Fruit fly (Drosophila melanogaster) whole organism, embryonic: ENCODE results near the gene Indy.

Experiments used
- Abd-B ChIP-seq: fragments of 200-800 bp; sonication (Bioruptor generic); optimal IDR thresholded peaks from 2 replicates; lab custom pipeline; 2018; ENCODE audit warnings: missing biosample characterization, mild to moderate bottlenecking, missing genetic modification characterization, moderate library complexity
- B-H2 ChIP-seq: fragments of 200-800 bp; sonication (Bioruptor generic); optimal IDR thresholded peaks from 2 replicates; lab custom pipeline; 2018; ENCODE audit warnings: missing biosample characterization, mild to moderate bottlenecking, missing genetic modification characterization
- CG10209 ChIP-seq: fragments of 200-800 bp; sonication (Bioruptor generic); optimal IDR thresholded peaks from 3 replicates; lab custom pipeline; 2017; ENCODE audit warnings: missing biosample characterization, mild to moderate bottlenecking, missing genetic modification characterization, missing genetic modification reagents
- CG10366 ChIP-seq: fragments of 200-800 bp; sonication (Bioruptor generic); IDR thresholded peaks from 2 replicates; pipeline ENCODE4 v1.3.6; 2022; ENCODE audit warnings: missing biosample characterization, missing genetic modification characterization
- CG10654 ChIP-seq: fragments of 200-800 bp; sonication (Bioruptor generic); optimal IDR thresholded peaks from 2 replicates; lab custom pipeline; 2016; ENCODE audit warnings: missing biosample characterization, missing genetic modification characterization
- CG11085 ChIP-seq: fragments of 200-800 bp; sonication (Bioruptor generic); IDR thresholded peaks from 2 replicates; pipeline ENCODE4 v1.3.6; 2022; ENCODE audit warnings: missing biosample characterization, missing genetic modification characterization
- CG11093 ChIP-seq: fragments of 200-800 bp; sonication (Bioruptor generic); IDR thresholded peaks from 3 replicates; pipeline ENCODE4 v1.3.6; 2022; ENCODE audit warnings: missing biosample characterization, missing genetic modification characterization
- CG11695 ChIP-seq: fragments of 200-800 bp; sonication (Bioruptor generic); IDR thresholded peaks from 3 replicates; pipeline ENCODE4 v1.3.6; 2022; ENCODE audit warnings: missing biosample characterization, missing genetic modification characterization
- CG12659 ChIP-seq: fragments of 200-800 bp; sonication (Bioruptor generic); optimal IDR thresholded peaks from 3 replicates; lab custom pipeline; 2017; ENCODE audit warnings: mild to moderate bottlenecking, missing biosample characterization, missing genetic modification reagents, missing genetic modification characterization
- CG1602 ChIP-seq: fragments of 200-800 bp; sonication (Bioruptor generic); optimal IDR thresholded peaks from 3 replicates; lab custom pipeline; 2016; ENCODE audit warnings: missing biosample characterization, missing genetic modification characterization
- CG18599 ChIP-seq: fragments of 200-800 bp; sonication (Bioruptor generic); optimal IDR thresholded peaks from 3 replicates; lab custom pipeline; 2017; ENCODE audit warnings: missing biosample characterization, missing genetic modification characterization, mild to moderate bottlenecking, moderate library complexity, missing genetic modification reagents
- CG18619 ChIP-seq: fragments of 200-800 bp; sonication (Bioruptor generic); optimal IDR thresholded peaks from 3 replicates; lab custom pipeline; 2017; ENCODE audit warnings: missing biosample characterization, mild to moderate bottlenecking, missing genetic modification characterization
- CG2712 ChIP-seq: fragments of 200-800 bp; optimal IDR thresholded peaks from 3 replicates; lab custom pipeline; 2019; ENCODE audit warnings: missing biosample characterization, mild to moderate bottlenecking, missing genetic modification characterization, moderate library complexity
- CG4328 ChIP-seq: fragments of 200-800 bp; sonication (Bioruptor generic); optimal IDR thresholded peaks from 3 replicates; lab custom pipeline; 2017; ENCODE audit warnings: missing biosample characterization, missing genetic modification reagents, missing genetic modification characterization
- CG43689 ChIP-seq: fragments of 200-800 bp; sonication (Bioruptor generic); IDR thresholded peaks from 2 replicates; pipeline ENCODE4 v1.3.6; 2022; ENCODE audit warnings: missing biosample characterization, missing genetic modification characterization
- CG7357 ChIP-seq: fragments of 200-800 bp; sonication (Bioruptor generic); IDR thresholded peaks from 3 replicates; pipeline ENCODE4 v1.3.6; 2022; ENCODE audit warnings: missing biosample characterization, missing genetic modification characterization
- CG7372 ChIP-seq: fragments of 200-800 bp; sonication (Bioruptor generic); IDR thresholded peaks from 2 replicates; pipeline ENCODE4 v1.3.6; 2022; ENCODE audit warnings: missing biosample characterization, missing genetic modification characterization
- CG8924 ChIP-seq: fragments of 200-800 bp; optimal IDR thresholded peaks from 3 replicates; lab custom pipeline; 2019; ENCODE audit warnings: missing biosample characterization, mild to moderate bottlenecking, missing genetic modification characterization, moderate library complexity
- CG9876 ChIP-seq: fragments of 200-800 bp; sonication (Bioruptor generic); optimal IDR thresholded peaks from 2 replicates; lab custom pipeline; 2016; ENCODE audit warnings: missing biosample characterization, missing genetic modification characterization
- Dbx ChIP-seq: fragments of 200-800 bp; sonication (Bioruptor generic); IDR thresholded peaks from 3 replicates; pipeline ENCODE4 v1.3.6; 2022; ENCODE audit warnings: missing biosample characterization, missing genetic modification characterization
- HLH3B ChIP-seq: fragments of 200-800 bp; sonication (Bioruptor generic); IDR thresholded peaks from 2 replicates; pipeline ENCODE4 v1.3.6; 2022; ENCODE audit warnings: missing biosample characterization, missing genetic modification characterization
- Hmr ChIP-seq: fragments of 200-800 bp; sonication (Bioruptor generic); optimal IDR thresholded peaks from 3 replicates; lab custom pipeline; 2017; ENCODE audit warnings: mild to moderate bottlenecking, missing biosample characterization, missing genetic modification reagents, missing genetic modification characterization
- Kr ChIP-seq: fragments of 200-800 bp; sonication (Bioruptor generic); optimal IDR thresholded peaks from 2 replicates; lab custom pipeline; 2017; ENCODE audit warnings: missing biosample characterization, mild to moderate bottlenecking, missing genetic modification characterization
- Nf-YB ChIP-seq: fragments of 200-800 bp; sonication (Bioruptor generic); optimal IDR thresholded peaks from 3 replicates; lab custom pipeline; 2019; ENCODE audit warnings: missing biosample characterization, mild to moderate bottlenecking, missing genetic modification characterization, moderate library complexity
- Poxn ChIP-seq: fragments of 200-800 bp; sonication (Bioruptor generic); IDR thresholded peaks from 2 replicates; pipeline ENCODE4 v1.3.6; 2022; ENCODE audit warnings: missing biosample characterization, missing genetic modification characterization
- az2 ChIP-seq: fragments of 200-800 bp; sonication (Bioruptor generic); optimal IDR thresholded peaks from 3 replicates; lab custom pipeline; 2016; ENCODE audit warnings: missing biosample characterization, missing genetic modification characterization
- btn ChIP-seq: fragments of 200-800 bp; sonication (Bioruptor generic); optimal IDR thresholded peaks from 2 replicates; lab custom pipeline; 2016; ENCODE audit warnings: missing biosample characterization, missing genetic modification characterization
- cato ChIP-seq: fragments of 200-800 bp; sonication (Bioruptor generic); optimal IDR thresholded peaks from 2 replicates; lab custom pipeline; 2016; ENCODE audit warnings: missing biosample characterization, missing genetic modification characterization, borderline replicate concordance
- chinmo ChIP-seq: fragments of 200-800 bp; sonication (Bioruptor generic); IDR thresholded peaks from 4 replicates; pipeline ENCODE4 v1.3.6; 2022; ENCODE audit warnings: missing biosample characterization, missing genetic modification characterization; ENCODE audit not compliant: partially characterized antibody
- crol ChIP-seq: fragments of 200-800 bp; sonication (Bioruptor generic); IDR thresholded peaks from 2 replicates; pipeline ENCODE4 v1.3.6; 2022; ENCODE audit warnings: missing biosample characterization, missing genetic modification characterization
- dimm ChIP-seq: fragments of 200-800 bp; sonication (Bioruptor generic); IDR thresholded peaks from 2 replicates; pipeline ENCODE4 v1.3.6; 2022; ENCODE audit warnings: missing biosample characterization, missing genetic modification characterization
- emc ChIP-seq: fragments of 200-800 bp; sonication (Bioruptor generic); optimal IDR thresholded peaks from 2 replicates; lab custom pipeline; 2016; ENCODE audit warnings: missing biosample characterization, missing genetic modification characterization
- esg ChIP-seq: fragments of 200-800 bp; sonication (Bioruptor generic); conservative IDR thresholded peaks from 2 replicates; pipeline ENCODE4 v1.3.6; 2022; ENCODE audit warnings: missing biosample characterization, missing genetic modification characterization
- eyg ChIP-seq: fragments of 200-800 bp; sonication (Bioruptor generic); optimal IDR thresholded peaks from 3 replicates; lab custom pipeline; 2016; ENCODE audit warnings: missing biosample characterization, missing genetic modification characterization
- gce ChIP-seq: fragments of 200-800 bp; sonication (Bioruptor generic); IDR thresholded peaks from 3 replicates; pipeline ENCODE4 v1.3.6; 2022; ENCODE audit warnings: missing biosample characterization, missing genetic modification characterization
- hb ChIP-seq: fragments of 200-800 bp; sonication (Bioruptor generic); IDR thresholded peaks from 3 replicates; pipeline ENCODE4 v1.3.6; 2022; ENCODE audit warnings: missing biosample characterization, missing genetic modification characterization; ENCODE audit not compliant: partially characterized antibody
- jing ChIP-seq: fragments of 200-800 bp; sonication (Bioruptor generic); optimal IDR thresholded peaks from 2 replicates; lab custom pipeline; 2018; ENCODE audit warnings: missing biosample characterization, mild to moderate bottlenecking, missing genetic modification characterization
- jumu ChIP-seq: fragments of 200-800 bp; sonication (Bioruptor generic); optimal IDR thresholded peaks from 3 replicates; lab custom pipeline; 2016; ENCODE audit warnings: missing biosample characterization, missing genetic modification characterization
- lmd ChIP-seq: fragments of 200-800 bp; sonication (Bioruptor generic); IDR thresholded peaks from 2 replicates; pipeline ENCODE4 v1.3.6; 2022; ENCODE audit warnings: missing biosample characterization, missing genetic modification characterization
- onecut ChIP-seq: fragments of 200-800 bp; sonication (Bioruptor generic); IDR thresholded peaks from 2 replicates; pipeline ENCODE4 v1.3.6; 2022; ENCODE audit warnings: missing biosample characterization, missing genetic modification characterization
- salm ChIP-seq: fragments of 200-800 bp; sonication (Bioruptor generic); optimal IDR thresholded peaks from 2 replicates; lab custom pipeline; 2018; ENCODE audit warnings: missing biosample characterization, mild to moderate bottlenecking, missing genetic modification characterization
- seq ChIP-seq: fragments of 200-800 bp; sonication (Bioruptor generic); IDR thresholded peaks from 2 replicates; pipeline ENCODE4 v1.3.6; 2022; ENCODE audit warnings: missing biosample characterization, missing genetic modification characterization
- sna ChIP-seq: fragments of 200-800 bp; sonication (Bioruptor generic); IDR thresholded peaks from 2 replicates; pipeline ENCODE4 v1.3.6; 2022; ENCODE audit warnings: missing biosample characterization, missing genetic modification characterization; ENCODE audit not compliant: partially characterized antibody
- sob ChIP-seq: fragments of 200-800 bp; sonication (Bioruptor generic); IDR thresholded peaks from 2 replicates; pipeline ENCODE4 v1.3.6; 2022; ENCODE audit warnings: missing biosample characterization, missing genetic modification characterization
- toy ChIP-seq: fragments of 200-800 bp; sonication (Bioruptor generic); IDR thresholded peaks from 2 replicates; pipeline ENCODE4 v1.3.6; 2022; ENCODE audit warnings: missing biosample characterization, missing genetic modification characterization
- tx ChIP-seq: fragments of 200-800 bp; sonication (Bioruptor generic); optimal IDR thresholded peaks from 2 replicates; lab custom pipeline; 2016; ENCODE audit warnings: missing biosample characterization, missing genetic modification characterization
- usp ChIP-seq: fragments of >200 bp; optimal IDR thresholded peaks from 2 replicates; lab custom pipeline; 2017; ENCODE audit warnings: missing biosample characterization, missing genetic modification characterization
- wor ChIP-seq: fragments of 200-800 bp; sonication (Bioruptor generic); IDR thresholded peaks from 2 replicates; pipeline ENCODE4 v1.3.6; 2022; ENCODE audit warnings: missing biosample characterization, missing genetic modification characterization
- zen ChIP-seq: fragments of 200-800 bp; sonication (Bioruptor generic); optimal IDR thresholded peaks from 3 replicates; lab custom pipeline; 2018; ENCODE audit warnings: missing biosample characterization, mild to moderate bottlenecking, missing genetic modification characterization, moderate library complexity

The Indy gene

DNA sequence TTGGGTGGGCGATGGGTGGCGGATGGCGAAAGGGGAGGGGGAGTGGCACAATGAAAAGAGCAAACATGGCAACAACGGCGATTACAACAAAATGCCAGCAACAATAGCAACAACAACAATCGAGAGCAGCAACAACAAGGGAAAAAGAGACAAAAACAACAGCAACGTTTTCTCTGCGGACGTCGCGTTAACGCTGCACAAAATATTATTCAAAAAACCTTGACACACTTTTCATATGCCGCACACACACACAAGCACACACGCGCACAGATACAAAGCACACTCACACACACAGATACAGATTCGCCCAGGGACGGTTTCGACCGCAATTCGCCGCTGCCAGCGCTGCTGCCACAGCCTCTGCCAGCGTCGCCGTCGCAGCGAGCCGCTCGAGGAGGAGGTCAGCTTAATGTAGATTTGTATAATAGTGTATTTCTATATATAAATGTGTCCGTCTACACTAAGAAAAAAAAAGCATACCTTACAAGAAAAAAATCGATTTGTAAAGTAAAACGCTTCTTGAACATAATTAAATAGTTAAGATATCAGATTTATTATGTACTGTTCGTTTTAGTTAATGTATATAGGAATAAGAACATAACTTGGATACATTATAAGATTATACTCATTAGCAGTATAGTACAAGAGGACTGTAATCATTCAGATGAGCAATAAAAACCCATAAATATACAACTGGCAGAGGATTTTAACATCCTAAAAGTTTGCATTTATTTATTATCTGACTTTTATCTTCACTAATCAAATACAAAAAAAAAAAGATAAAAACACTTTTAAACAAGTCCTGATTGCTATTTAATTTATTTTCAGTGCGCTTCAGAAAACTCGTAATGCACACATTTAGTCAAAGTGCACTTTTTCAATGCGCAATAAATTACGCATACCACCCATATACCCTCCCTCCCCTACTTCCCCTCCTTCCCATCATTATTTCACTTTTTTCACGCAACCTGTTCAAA lies 64.1 kb downstream of the Indy start (continued):
- TF ChIP-seq eyg (GFP tag; lab: Kevin White, UChicago): peak; percentile 1
- TF ChIP-seq lmd: peak; percentile 57
- peak; percentile 61 for TF ChIP-seq az2 (GFP tag; lab: Kevin White, UChicago)
- TF ChIP-seq btn: no peak
- TF ChIP-seq CG18599 (GFP tag; lab: Kevin White, UChicago): peak; percentile 39
- peak; percentile 39 for TF ChIP-seq CG2712 (tag; lab: Kevin White, UChicago)
- no peak for TF ChIP-seq CG11085
- peak; percentile 80 for TF ChIP-seq CG12659 (GFP tag; lab: Kevin White, UChicago)
- no peak for TF ChIP-seq B-H2 (GFP tag; lab: Kevin White, UChicago)
- TF ChIP-seq CG7372: no peak
- no peak for TF ChIP-seq Hmr
- TF ChIP-seq dimm (GFP tag; lab: Robert Waterston, UW): peak; percentile 47
- no peak for TF ChIP-seq jing (GFP tag; lab: Kevin White, UChicago)
- TF ChIP-seq CG1602: peak; percentile 3
- peak; percentile 57 for TF ChIP-seq esg
- TF ChIP-seq HLH3B (GFP tag; lab: Robert Waterston, UW): peak; percentile 61; the same call in 1 of the 2 replicates
- peak; percentile 54 for TF ChIP-seq onecut (GFP tag; lab: Robert Waterston, UW)
- peak; percentile 42 for TF ChIP-seq CG18619
- TF ChIP-seq gce (GFP tag; lab: Robert Waterston, UW): no peak; the same call in 2 of the 3 replicates
- TF ChIP-seq CG10654: no peak
- peak; percentile 7 for TF ChIP-seq zen (tag; lab: Kevin White, UChicago)
- TF ChIP-seq jumu (GFP tag; lab: Kevin White, UChicago): no peak
- 0 out of 2 replicates have a peak, but pooled peaks have one; percentile 60 for TF ChIP-seq seq (GFP tag; lab: Robert Waterston, UW)
- no peak for TF ChIP-seq hb (GFP tag; lab: Robert Waterston, UW)
- TF ChIP-seq emc: no peak
- no peak for TF ChIP-seq Dbx (GFP tag; lab: Robert Waterston, UW)
- TF ChIP-seq salm (tag; lab: Kevin White, UChicago): peak; percentile 10
- TF ChIP-seq Kr (GFP tag; lab: Kevin White, UChicago): no peak
- TF ChIP-seq chinmo: peak; percentile 100
- TF ChIP-seq Abd-B (GFP tag; lab: Kevin White, UChicago): peak; percentile 64
- TF ChIP-seq toy: no peak
- TF ChIP-seq tx: no peak
- peak; percentile 4 for TF ChIP-seq Nf-YB (GFP tag; lab: Kevin White, UChicago)
- TF ChIP-seq CG4328 (GFP tag; lab: Kevin White, UChicago): no peak
- no peak for TF ChIP-seq sna (GFP tag; lab: Robert Waterston, UW)
- TF ChIP-seq wor: peak; percentile 57
- TF ChIP-seq CG7357 (GFP tag; lab: Robert Waterston, UW): 0 out of 3 replicates have a peak, but pooled peaks have one; percentile 18
- 0 out of 3 replicates have a peak, but pooled peaks have one; percentile 31 for TF ChIP-seq CG11093 (GFP tag; lab: Robert Waterston, UW)
- TF ChIP-seq CG11695 (GFP tag; lab: Robert Waterston, UW): peak; percentile 28; the same call in 1 of the 3 replicates
- no peak for TF ChIP-seq Poxn
- TF ChIP-seq CG8924 (tag; lab: Kevin White, UChicago): peak; percentile 6
- TF ChIP-seq usp: no peak
- peak; percentile 41; the same call in 1 of the 2 replicates for TF ChIP-seq sob (GFP tag; lab: Robert Waterston, UW)
- peak; percentile 27 for TF ChIP-seq cato (GFP tag; lab: Kevin White, UChicago)
- TF ChIP-seq CG10209: peak; percentile 70
- peak; percentile 87 for TF ChIP-seq crol (GFP tag; lab: Robert Waterston, UW)
- TF ChIP-seq CG9876: no peak
- TF ChIP-seq CG43689 (GFP tag; lab: Robert Waterston, UW): no peak
- peak; percentile 53 for TF ChIP-seq CG10366 (GFP tag; lab: Robert Waterston, UW)
